Fruit fly (Drosophila melanogaster): ENCODE measurements around the gene mRpL44.

The mRpL44 gene

DNA sequence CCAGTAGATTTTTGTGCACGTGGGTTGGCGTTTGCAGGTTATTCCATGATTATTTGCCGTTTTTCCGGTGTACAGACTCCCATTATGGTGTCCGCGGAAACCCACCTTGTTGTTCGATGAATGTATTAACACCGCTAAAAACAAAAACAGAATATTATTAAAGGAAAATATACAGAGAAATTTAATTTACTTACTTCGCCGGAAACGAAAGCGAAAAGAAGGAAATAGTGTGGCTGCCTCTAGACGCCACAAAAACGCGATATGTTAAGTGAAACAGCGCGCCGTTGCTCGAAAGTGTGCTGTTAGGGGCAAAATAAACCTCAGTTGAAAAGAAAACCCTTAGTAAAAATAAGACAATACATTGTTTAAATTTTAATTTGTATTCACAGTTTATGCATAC is 3.6 kb downstream of the mRpL44 start, which contains the start of gene RpL35A (continued):
- TF ChIP-seq sd (tag; optimal IDR thresholded peaks at IDR 0.05) (no peak), CG2129 (GFP tag; IDR thresholded peaks at IDR 0.05; ENCODE audit: partially characterized antibody) (no peak), slou (GFP tag; optimal IDR thresholded peaks at IDR 0.05) (no peak), CG1233 (GFP tag; optimal IDR thresholded peaks at IDR 0.05) (peak; percentile 87), CkIIα-i1 (GFP tag; IDR thresholded peaks at IDR 0.05) (no peak), ash1 (GFP tag; optimal IDR thresholded peaks at IDR 0.05) (peak; percentile 71), CG8765 (GFP tag; IDR thresholded peaks at IDR 0.05) (no peak), CG32532 (GFP tag; IDR thresholded peaks at IDR 0.05) (peak; percentile 73), CG8359 (GFP tag; optimal IDR thresholded peaks at IDR 0.05; ENCODE audit: borderline replicate concordance) (peak; percentile 75), maf-S (GFP tag; optimal IDR thresholded peaks at IDR 0.05) (peak; percentile 45), Hr39 (optimal IDR thresholded peaks at IDR 0.05) (no peak), nerfin-2 (GFP tag; IDR thresholded peaks at IDR 0.05; ENCODE audit: partially characterized antibody) (no peak), CG13775 (GFP tag; optimal IDR thresholded peaks at IDR 0.05) (peak; percentile 79), slp2 (GFP tag; optimal IDR thresholded peaks at IDR 0.05) (peak; percentile 57), CG9609 (GFP tag; optimal IDR thresholded peaks at IDR 0.05) (peak; percentile 50), D19B (GFP tag; optimal IDR thresholded peaks at IDR 0.05) (peak; percentile 34), chinmo (GFP tag; IDR thresholded peaks at IDR 0.05; ENCODE audit: partially characterized antibody) (no peak), Pdp1 (GFP tag; optimal IDR thresholded peaks at IDR 0.05) (peak in 1 of 2 experiments; percentile 67), CG12236 (GFP tag; optimal IDR thresholded peaks at IDR 0.05) (peak; percentile 37), sens (GFP tag) (peak; percentile 94), CG13123 (GFP tag; optimal IDR thresholded peaks at IDR 0.05) (no peak), row (GFP tag; IDR thresholded peaks at IDR 0.05) (0 out of 3 replicates have a peak, but pooled peaks have one; percentile 40), YL-1 (GFP tag; optimal IDR thresholded peaks at IDR 0.05) (peak; percentile 94), gro (GFP tag; optimal IDR thresholded peaks at IDR 0.05) (peak; percentile 76), CG3995 (GFP tag; optimal IDR thresholded peaks at IDR 0.05) (peak; percentile 27), CG31441 (GFP tag; IDR thresholded peaks at IDR 0.05) (peak; percentile 70), Chrac-16 (GFP tag; optimal IDR thresholded peaks at IDR 0.05) (no peak), Sin3A (optimal IDR thresholded peaks at IDR 0.05) (peak; percentile 5), Ets65A (GFP tag) (peak; percentile 70), chn (GFP tag; optimal IDR thresholded peaks at IDR 0.05) (peak; percentile 22), CG42726 (GFP tag; IDR thresholded peaks at IDR 0.05; ENCODE audit: partially characterized antibody) (no peak), fu2 (GFP tag; optimal IDR thresholded peaks at IDR 0.05) (peak; percentile 19), vnd (GFP tag; IDR thresholded peaks at IDR 0.05; ENCODE audit: partially characterized antibody) (no peak), dan (GFP tag; IDR thresholded peaks at IDR 0.05) (no peak), fru (optimal IDR thresholded peaks at IDR 0.05) (no peak), CG12104 (GFP tag; optimal IDR thresholded peaks at IDR 0.05) (peak; percentile 77), Ptx1 (GFP tag; IDR thresholded peaks at IDR 0.05) (no peak), da (GFP tag; optimal IDR thresholded peaks at IDR 0.05) (peak; percentile 35), knrl (GFP tag; IDR thresholded peaks at IDR 0.05; ENCODE audit: partially characterized antibody) (no peak), nom (GFP tag; optimal IDR thresholded peaks at IDR 0.05) (peak; percentile 85), CG17361 (GFP tag; IDR thresholded peaks at IDR 0.05) (peak; percentile 66; the same call in 2 of the 3 replicates), Lhr (GFP tag; optimal IDR thresholded peaks at IDR 0.05) (peak; percentile 62), ase (GFP tag; IDR thresholded peaks at IDR 0.05) (peak; percentile 34; the same call in 1 of the 3 replicates), hkb (optimal IDR thresholded peaks at IDR 0.05) (no peak), hkb (GFP tag; IDR thresholded peaks at IDR 0.05) (peak; percentile 75), CG3065 (GFP tag; optimal IDR thresholded peaks at IDR 0.05) (peak; percentile 25), MTF-1 (GFP tag; optimal IDR thresholded peaks at IDR 0.05; ENCODE audit: borderline replicate concordance) (peak; percentile 90), yki (optimal IDR thresholded peaks at IDR 0.05) (no peak), CG31388 (GFP tag; optimal IDR thresholded peaks at IDR 0.05) (peak; percentile 38), Lpt (GFP tag; optimal IDR thresholded peaks at IDR 0.05) (no peak), CG5953 (GFP tag; IDR thresholded peaks at IDR 0.05) (peak; percentile 66; the same call in 1 of the 2 replicates), CG6854 (GFP tag; optimal IDR thresholded peaks at IDR 0.05) (peak; percentile 82), ftz-f1 (GFP tag; optimal IDR thresholded peaks at IDR 0.05) (no peak)

Measured in whole organism, embryonic.